Fruit fly (Drosophila melanogaster): Measurements from ENCODE around the gene CG42832.

DNA sequence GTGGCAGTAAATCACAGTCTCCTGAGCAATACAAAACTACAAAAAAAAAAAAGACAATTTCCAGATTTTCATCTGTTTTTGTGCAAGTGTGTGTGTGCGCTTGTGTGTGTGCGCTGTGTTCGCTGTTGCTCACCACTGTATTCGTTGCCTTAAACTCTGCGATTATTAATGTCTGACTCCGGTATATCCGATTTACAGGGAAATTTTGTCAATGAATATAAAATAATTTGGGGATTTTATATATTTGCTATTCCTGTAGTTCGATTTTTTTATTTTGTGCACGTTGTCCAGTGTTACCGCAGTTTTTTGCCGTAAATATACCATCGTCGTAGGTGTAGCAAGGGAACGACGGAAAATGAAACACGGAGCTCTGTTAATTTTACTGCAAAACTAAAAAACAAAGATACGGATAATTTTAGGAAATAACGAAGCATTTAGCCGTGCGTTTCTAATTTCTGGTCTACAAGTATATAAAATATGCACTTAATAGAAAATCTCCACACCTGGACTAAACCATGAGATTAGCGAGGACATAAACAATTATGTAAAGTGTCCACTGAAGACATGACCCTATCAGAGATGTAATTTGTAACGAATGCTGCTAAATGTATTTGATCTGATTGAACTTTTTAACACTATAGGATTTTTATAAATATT is 654 bp upstream of the CG42832 start, which contains the start of gene Duba:
- TF ChIP-seq CG8281 (tag; optimal IDR thresholded peaks at IDR 0.05) = no peak
- no peak for TF ChIP-seq ac (GFP tag; optimal IDR thresholded peaks at IDR 0.05)
- no peak for TF ChIP-seq rib (GFP tag; IDR thresholded peaks at IDR 0.05)
- no peak for TF ChIP-seq jigr1 (GFP tag; IDR thresholded peaks at IDR 0.05)
- no peak for TF ChIP-seq Sox102F (GFP tag; optimal IDR thresholded peaks at IDR 0.05)
- no peak for TF ChIP-seq unpg (GFP tag; optimal IDR thresholded peaks at IDR 0.05)
- TF ChIP-seq kah (GFP tag; optimal IDR thresholded peaks at IDR 0.05) = no peak
- no peak for TF ChIP-seq br (optimal IDR thresholded peaks at IDR 0.05)
- no peak for TF ChIP-seq Jarid2 (GFP tag; optimal IDR thresholded peaks at IDR 0.05)
- TF ChIP-seq Kr (GFP tag; optimal IDR thresholded peaks at IDR 0.05) = no peak
- no peak for TF ChIP-seq ap (GFP tag; IDR thresholded peaks at IDR 0.05)
- TF ChIP-seq CG2889 (GFP tag; IDR thresholded peaks at IDR 0.05) = no peak

Measured in whole organism, embryonic.